Worm (Caenorhabditis elegans): ENCODE measurements around the gene prx-3.
A peak's percentile ranks its signal among the peaks of the same experiment; 100 is the strongest.

The prx-3 gene

DNA sequence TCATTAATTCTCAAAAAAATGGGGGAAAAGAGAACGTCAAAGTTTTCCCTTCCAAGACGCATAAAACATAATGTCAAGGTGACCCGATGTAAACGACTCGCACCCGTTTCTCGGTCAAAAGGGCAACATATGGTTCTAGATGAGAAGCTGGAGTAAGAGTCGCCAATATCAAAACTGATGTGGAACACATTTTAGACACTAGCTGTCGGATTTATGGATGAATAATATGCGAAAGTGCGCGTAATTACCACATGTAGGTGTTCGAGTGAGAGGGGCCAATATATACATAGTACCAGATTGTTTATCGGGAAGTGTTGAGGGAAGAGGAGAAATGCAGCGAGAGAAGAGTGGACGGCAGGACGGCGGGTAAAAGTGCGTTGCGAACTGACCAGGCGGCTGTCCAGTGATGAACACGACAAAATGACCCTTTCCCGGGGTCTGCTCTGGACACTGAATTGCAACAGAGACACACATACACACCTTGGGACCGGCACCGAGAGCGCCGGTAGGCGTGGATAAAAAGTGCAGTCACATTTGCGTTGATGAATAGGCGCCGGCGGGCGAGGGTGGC is 38.3 kb upstream of the prx-3 start:
- TF ChIP-seq elt-1 (tag; optimal IDR thresholded peaks at IDR 0.05) (no peak), nhr-43 (tag; optimal IDR thresholded peaks at IDR 0.05; ENCODE audit: poor library complexity, severe bottlenecking) (no peak), ama-1 (optimal IDR thresholded peaks at IDR 0.05) (no peak), ZK546.5 (tag; optimal IDR thresholded peaks at IDR 0.05) (no peak), lin-39 (tag; optimal IDR thresholded peaks at IDR 0.05) (no peak), nhr-76 (tag; optimal IDR thresholded peaks at IDR 0.05) (no peak), sea-2 (GFP tag; optimal IDR thresholded peaks at IDR 0.05) (no peak)

DNA sequence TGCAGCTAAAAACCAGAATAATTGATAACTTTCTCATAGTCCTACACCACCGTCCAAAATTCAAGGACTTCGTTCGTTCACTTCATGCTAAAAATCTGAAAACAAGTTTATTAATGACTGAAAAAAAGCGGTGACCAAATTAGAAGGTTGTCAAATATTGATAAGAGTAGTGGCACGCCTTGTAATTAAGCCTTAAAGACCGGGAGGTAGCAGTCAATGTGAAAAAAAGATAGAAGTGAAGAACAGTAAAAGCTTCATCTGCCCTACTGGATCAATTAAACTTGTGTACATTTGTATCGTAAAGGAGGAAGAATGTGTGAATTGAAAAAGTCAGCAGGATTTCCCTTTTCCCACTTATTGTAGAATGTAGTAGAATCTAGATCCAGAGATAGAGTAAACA is 37.7 kb upstream of the prx-3 start, which contains the start of gene tag-275:
TSS of gene tag-275 (minus strand) at position 101 of the 400 bp plus-strand sequence.
- TF ChIP-seq daf-12 (tag; optimal IDR thresholded peaks at IDR 0.05) (no peak), elt-1 (tag; optimal IDR thresholded peaks at IDR 0.05) (no peak), sea-2 (GFP tag; optimal IDR thresholded peaks at IDR 0.05) (no peak), ztf-4 (tag; optimal IDR thresholded peaks at IDR 0.05) (no peak), lin-15B (tag; optimal IDR thresholded peaks at IDR 0.05) (no peak), nhr-11 (tag; optimal IDR thresholded peaks at IDR 0.05) (no peak), egl-27 (tag; optimal IDR thresholded peaks at IDR 0.05) (no peak), nhr-28 (tag; optimal IDR thresholded peaks at IDR 0.05) (no peak), ceh-16 (tag; optimal IDR thresholded peaks at IDR 0.05) (no peak), nhr-237 (tag; optimal IDR thresholded peaks at IDR 0.05) (no peak), tbx-2 (tag; optimal IDR thresholded peaks at IDR 0.05) (no peak), elt-2 (tag; optimal IDR thresholded peaks at IDR 0.05) (no peak), egl-5 (tag; optimal IDR thresholded peaks at IDR 0.05) (no peak), R02D3.7 (tag; optimal IDR thresholded peaks at IDR 0.05) (no peak), aly-2 (tag; optimal IDR thresholded peaks at IDR 0.05) (no peak), ztf-11 (tag; optimal IDR thresholded peaks at IDR 0.05) (no peak)

DNA sequence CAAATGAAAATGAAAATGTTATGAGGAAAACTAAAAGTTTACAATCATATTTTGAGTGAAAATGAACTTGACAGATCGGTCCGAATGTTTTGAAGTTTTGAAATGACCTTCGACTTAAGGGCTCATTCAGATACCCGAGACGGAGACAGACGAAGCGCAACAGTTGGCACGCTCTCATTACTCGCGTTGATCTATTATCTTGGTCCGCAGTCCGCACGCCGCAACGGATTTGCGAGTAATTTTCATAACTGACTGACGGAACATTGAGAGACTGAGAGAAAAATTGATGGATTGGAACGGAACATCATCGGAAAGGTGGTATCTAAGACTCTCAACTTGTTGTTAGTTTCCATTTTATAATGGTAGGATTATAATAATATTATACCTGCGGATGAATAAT is 33.2 kb upstream of the prx-3 start:
- no peak for TF ChIP-seq pqm-1 (tag; optimal IDR thresholded peaks at IDR 0.05)
- no peak for TF ChIP-seq pha-4 (tag; optimal IDR thresholded peaks at IDR 0.05)
- peak; percentile 63 for TF ChIP-seq lin-39 (tag; optimal IDR thresholded peaks at IDR 0.05)

DNA sequence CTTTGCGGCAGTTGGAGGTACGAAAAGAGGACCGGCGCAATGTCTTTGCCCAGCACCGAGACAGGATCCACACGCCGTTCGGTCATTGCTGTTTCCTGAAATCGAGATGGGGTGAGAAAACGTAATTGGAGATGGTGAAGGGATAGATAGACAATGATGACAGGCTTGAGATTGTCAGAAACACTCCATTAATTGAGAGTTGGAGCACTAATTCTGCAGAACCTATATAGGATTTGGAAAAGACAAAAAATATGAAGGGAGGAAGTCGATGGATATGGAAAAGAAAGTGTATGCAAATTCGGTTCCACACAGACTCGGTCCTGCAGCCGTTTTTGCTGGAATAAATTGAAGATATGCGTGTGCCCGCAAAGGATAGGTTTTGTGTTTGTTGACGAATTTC is 25.5 kb upstream of the prx-3 start, which contains the start of gene Y72A10A.1:
TSS of gene Y72A10A.1 (minus strand) at position 101 of the 400 bp plus-strand sequence.
- TF ChIP-seq mdl-1 (tag; optimal IDR thresholded peaks at IDR 0.05): no peak
- TF ChIP-seq elt-1 (tag; optimal IDR thresholded peaks at IDR 0.05): no peak
- no peak for TF ChIP-seq sea-2 (GFP tag; optimal IDR thresholded peaks at IDR 0.05)
- no peak for TF ChIP-seq nhr-12 (tag; optimal IDR thresholded peaks at IDR 0.05)
- no peak for TF ChIP-seq tbx-2 (tag; optimal IDR thresholded peaks at IDR 0.05)
- TF ChIP-seq ceh-16 (tag; optimal IDR thresholded peaks at IDR 0.05): no peak
- TF ChIP-seq ama-1 (optimal IDR thresholded peaks at IDR 0.05): no peak
- no peak for TF ChIP-seq nhr-23 (tag; optimal IDR thresholded peaks at IDR 0.05)
- no peak for TF ChIP-seq nhr-67 (tag; optimal IDR thresholded peaks at IDR 0.05)
- no peak for TF ChIP-seq fos-1 (tag; optimal IDR thresholded peaks at IDR 0.05)
- TF ChIP-seq eor-1 (tag; optimal IDR thresholded peaks at IDR 0.05): no peak
- TF ChIP-seq elt-2 (tag; optimal IDR thresholded peaks at IDR 0.05): no peak
- TF ChIP-seq ztf-11 (tag; optimal IDR thresholded peaks at IDR 0.05): no peak

DNA sequence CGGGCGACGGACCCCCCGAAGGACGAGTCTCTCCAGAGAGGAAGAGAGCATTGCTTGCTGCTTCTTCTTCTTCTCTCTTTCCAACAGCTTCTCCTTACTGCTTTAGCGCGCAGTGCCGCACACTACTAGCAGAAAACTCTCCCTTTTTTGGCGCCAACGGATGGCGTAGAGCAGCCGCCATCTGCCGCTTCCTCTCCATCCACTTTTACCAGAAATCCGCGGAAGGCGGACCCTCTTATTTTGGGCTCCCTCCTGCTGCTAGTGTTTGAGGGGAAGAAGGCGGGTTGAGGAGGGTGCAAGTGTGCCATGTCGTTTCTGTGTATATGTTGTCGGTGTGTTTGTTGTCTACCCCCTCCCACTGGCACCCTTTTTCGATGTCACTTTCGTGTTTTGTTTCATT is 21.7 kb upstream of the prx-3 start:
- TF ChIP-seq jun-1 (tag; optimal IDR thresholded peaks at IDR 0.05) (no peak), hmg-11 (tag; optimal IDR thresholded peaks at IDR 0.05) (peak; percentile 55), unc-62 (GFP tag; optimal IDR thresholded peaks at IDR 0.05) (peak; percentile 43), tbx-2 (tag; optimal IDR thresholded peaks at IDR 0.05) (peak; percentile 30), nfya-1 (tag; optimal IDR thresholded peaks at IDR 0.05; ENCODE audit: insufficient read depth) (peak; percentile 47), mml-1 (tag; optimal IDR thresholded peaks at IDR 0.05) (no peak)

DNA sequence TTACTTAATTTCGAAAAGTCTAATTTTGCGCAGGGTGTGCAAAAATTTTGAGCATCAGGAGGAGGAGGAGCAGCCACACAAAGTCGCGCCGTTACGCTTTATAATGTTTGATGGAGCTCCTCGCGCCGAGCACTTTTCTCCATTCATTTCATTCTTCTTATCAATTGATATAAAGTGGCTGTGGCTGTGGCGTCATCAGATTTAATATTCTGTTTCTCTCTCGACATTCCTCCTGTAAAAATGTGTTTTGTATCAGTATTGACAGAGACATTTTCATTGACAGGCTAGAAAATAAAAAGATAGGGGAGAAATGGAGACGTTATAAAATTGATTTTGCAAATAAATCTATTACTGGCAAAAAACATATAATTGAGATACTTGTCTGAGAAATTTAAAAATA is 16.6 kb upstream of the prx-3 start:
- TF ChIP-seq eor-1 (tag; optimal IDR thresholded peaks at IDR 0.05) (no peak), nfya-1 (tag; optimal IDR thresholded peaks at IDR 0.05; ENCODE audit: insufficient read depth) (peak; percentile 1), pqm-1 (tag; optimal IDR thresholded peaks at IDR 0.05) (peak; percentile 53), pha-4 (tag; optimal IDR thresholded peaks at IDR 0.05) (peak; percentile 25), R02D3.7 (tag; optimal IDR thresholded peaks at IDR 0.05) (no peak), nhr-11 (tag; optimal IDR thresholded peaks at IDR 0.05) (no peak), elt-2 (tag; optimal IDR thresholded peaks at IDR 0.05) (peak; percentile 80), jun-1 (tag; optimal IDR thresholded peaks at IDR 0.05) (no peak)
